Fruit fly (Drosophila melanogaster): ENCODE data around the gene Faf2.

Faf2 gene

dm6 chr2L:18695404-18695804, 13.1 kb downstream of the Faf2 start, which contains the start of the genes CG10383 and CG10338 (continued):
- peak; percentile 88 for TF ChIP-seq sisA (GFP tag; IDR thresholded peaks at IDR 0.05)
- peak; percentile 70 for TF ChIP-seq CG3065 (GFP tag; optimal IDR thresholded peaks at IDR 0.05)

dm6 chr2L:18694724-18695105, 13.8 kb downstream of the Faf2 start:
- TF ChIP-seq slbo (GFP tag; IDR thresholded peaks at IDR 0.05): peak; percentile 75
- TF ChIP-seq H2.0 (GFP tag; IDR thresholded peaks at IDR 0.05): 0 out of 2 replicates have a peak, but pooled peaks have one; percentile 27
- TF ChIP-seq CG12391 (tag; optimal IDR thresholded peaks at IDR 0.05): peak; percentile 40
- 0 out of 2 replicates have a peak, but pooled peaks have one; percentile 5 for TF ChIP-seq CG10321 (GFP tag; IDR thresholded peaks at IDR 0.05)
- peak; percentile 88 for TF ChIP-seq Med (GFP tag)
- TF ChIP-seq Dad (GFP tag; optimal IDR thresholded peaks at IDR 0.05): no peak
- no peak for TF ChIP-seq CG15601 (tag; optimal IDR thresholded peaks at IDR 0.05)
- peak; percentile 6 for TF ChIP-seq CG9609 (GFP tag; optimal IDR thresholded peaks at IDR 0.05)
- TF ChIP-seq CG12299 (tag; optimal IDR thresholded peaks at IDR 0.05): no peak
- TF ChIP-seq Drgx (GFP tag; IDR thresholded peaks at IDR 0.05): peak; percentile 18; the same call in 1 of the 2 replicates
- 0 out of 3 replicates have a peak, but pooled peaks have one; percentile 22 for TF ChIP-seq B-H1 (GFP tag; IDR thresholded peaks at IDR 0.05)
- no peak for TF ChIP-seq CG17568 (GFP tag; optimal IDR thresholded peaks at IDR 0.05)
- TF ChIP-seq ranshi (GFP tag; IDR thresholded peaks at IDR 0.05): no peak
- peak; percentile 34; the same call in 1 of the 2 replicates for TF ChIP-seq ttk (GFP tag; IDR thresholded peaks at IDR 0.05)
- no peak for TF ChIP-seq CG6683 (GFP tag; optimal IDR thresholded peaks at IDR 0.05)
- peak; percentile 24 for TF ChIP-seq NC2β (GFP tag; optimal IDR thresholded peaks at IDR 0.05)
- TF ChIP-seq Ada2b (GFP tag; IDR thresholded peaks at IDR 0.05): peak; percentile 48; the same call in 1 of the 2 replicates
- TF ChIP-seq ara (GFP tag; IDR thresholded peaks at IDR 0.05): peak; percentile 33; the same call in 1 of the 2 replicates
- no peak for TF ChIP-seq pros (GFP tag; optimal IDR thresholded peaks at IDR 0.05)
- TF ChIP-seq CG30403 (GFP tag; optimal IDR thresholded peaks at IDR 0.05): peak; percentile 3
- peak; percentile 24 for TF ChIP-seq CG13775 (GFP tag; optimal IDR thresholded peaks at IDR 0.05)
- TF ChIP-seq CG11696 (GFP tag; IDR thresholded peaks at IDR 0.05): peak; percentile 27; the same call in 1 of the 2 replicates
- peak; percentile 35 for TF ChIP-seq sob (GFP tag; IDR thresholded peaks at IDR 0.05)
- TF ChIP-seq PHDP (tag; optimal IDR thresholded peaks at IDR 0.05): peak; percentile 51
- TF ChIP-seq pho (GFP tag; optimal IDR thresholded peaks at IDR 0.05): no peak
- peak; percentile 3 for TF ChIP-seq fd3F (GFP tag; optimal IDR thresholded peaks at IDR 0.05)
- TF ChIP-seq dysf (GFP tag; IDR thresholded peaks at IDR 0.05): peak; percentile 63; the same call in 2 of the 3 replicates
- peak; percentile 20 for TF ChIP-seq CG4820 (GFP tag; optimal IDR thresholded peaks at IDR 0.05)
- no peak for TF ChIP-seq Fer3 (tag; optimal IDR thresholded peaks at IDR 0.05)
- peak; percentile 30 for TF ChIP-seq tio (GFP tag; optimal IDR thresholded peaks at IDR 0.05)
- TF ChIP-seq CG11560 (tag; IDR thresholded peaks at IDR 0.05): no peak
- TF ChIP-seq HLH4C (GFP tag; IDR thresholded peaks at IDR 0.05; ENCODE audit: partially characterized antibody): no peak
- TF ChIP-seq otp (GFP tag; IDR thresholded peaks at IDR 0.05): no peak
- TF ChIP-seq CG8388 (GFP tag; optimal IDR thresholded peaks at IDR 0.05): peak; percentile 32
- TF ChIP-seq zfh1 (GFP tag; IDR thresholded peaks at IDR 0.05): peak; percentile 48; the same call in 1 of the 3 replicates
- peak; percentile 19 for TF ChIP-seq CG12942 (GFP tag; optimal IDR thresholded peaks at IDR 0.05)
- peak; percentile 43 for TF ChIP-seq ATbp (GFP tag; optimal IDR thresholded peaks at IDR 0.05)
- no peak for TF ChIP-seq vfl (GFP tag; optimal IDR thresholded peaks at IDR 0.05)
- peak; percentile 57; the same call in 1 of the 2 replicates for TF ChIP-seq CG7372 (GFP tag; IDR thresholded peaks at IDR 0.05)
- TF ChIP-seq Sox102F (GFP tag; optimal IDR thresholded peaks at IDR 0.05): peak; percentile 66
- no peak for TF ChIP-seq CG4328 (GFP tag; optimal IDR thresholded peaks at IDR 0.05)
- peak; percentile 14; the same call in 1 of the 2 replicates for TF ChIP-seq CG4730 (GFP tag; IDR thresholded peaks at IDR 0.05)
- peak; percentile 31 for TF ChIP-seq Hsf (GFP tag; optimal IDR thresholded peaks at IDR 0.05)
- TF ChIP-seq prd (optimal IDR thresholded peaks at IDR 0.05): no peak
- TF ChIP-seq prd (GFP tag; IDR thresholded peaks at IDR 0.05): peak; percentile 43; the same call in 1 of the 3 replicates
- peak; percentile 22 for TF ChIP-seq Ssrp (tag; optimal IDR thresholded peaks at IDR 0.05)
- TF ChIP-seq sisA (GFP tag; IDR thresholded peaks at IDR 0.05): peak; percentile 36; the same call in 1 of the 2 replicates
- peak; percentile 56 for TF ChIP-seq Atf6 (GFP tag; IDR thresholded peaks at IDR 0.05)
